Worm (Caenorhabditis elegans) whole organism, L1 larva: Measurements from ENCODE around the gene lgc-25.
A peak's percentile ranks its signal among the peaks of the same experiment; 100 is the strongest.

Experiments used
- C16A3.4 ChIP-seq: fragments of 150-350 bp; optimal IDR thresholded peaks from 2 replicates; lab custom pipeline; 2014; ENCODE audit warnings: missing biosample characterization, missing genetic modification characterization
- C34B4.2 ChIP-seq: sonication (generic microtip); optimal IDR thresholded peaks from 2 replicates; lab custom pipeline; 2017; ENCODE audit warnings: mild to moderate bottlenecking, missing genetic modification characterization, missing compliant biosample characterization
- F16B12.6 ChIP-seq: fragments of 150-350 bp; optimal IDR thresholded peaks from 2 replicates; lab custom pipeline; 2014; ENCODE audit warnings: missing biosample characterization, missing genetic modification characterization
- aha-1 ChIP-seq: fragments of 150-350 bp; optimal IDR thresholded peaks from 2 replicates; lab custom pipeline; 2014; ENCODE audit warnings: missing biosample characterization, missing genetic modification characterization
- ama-1 ChIP-seq: fragments of 150-350 bp; optimal IDR thresholded peaks from 2 replicates; lab custom pipeline; 2014
- ceh-63 ChIP-seq: fragments of 200-800 bp; sonication (Bioruptor generic); optimal IDR thresholded peaks from 2 replicates; lab custom pipeline; 2018; ENCODE audit warnings: mild to moderate bottlenecking, missing genetic modification characterization, missing compliant biosample characterization
- ceh-82 ChIP-seq, 3 experiments: fragments of 150-350 bp in 1 of 3; sonication (generic microtip) in 2 of 3; optimal IDR thresholded peaks; 2 replicates each; lab custom pipeline; 2014 to 2017; ENCODE audit warnings: missing biosample characterization in 3 of 3, missing genetic modification characterization in 3 of 3
- ces-1 ChIP-seq: fragments of 150-350 bp; optimal IDR thresholded peaks from 2 replicates; lab custom pipeline; 2014; ENCODE audit warnings: missing biosample characterization, missing genetic modification reagents, missing genetic modification characterization
- efl-1 ChIP-seq, 4 experiments: fragments of 150-350 bp; optimal IDR thresholded peaks in 3 of 4; peaks in 1 of 4; 1 replicate in 1 of 4; 2 replicates in 3 of 4; lab custom pipeline; 2014; ENCODE audit warnings: missing biosample characterization in 2 of 4, missing genetic modification characterization in 2 of 4, missing genetic modification reagents in 2 of 4
- efl-3 ChIP-seq: fragments of 200-800 bp; sonication (Bioruptor generic); optimal IDR thresholded peaks from 2 replicates; lab custom pipeline; 2018; ENCODE audit warnings: mild to moderate bottlenecking, missing genetic modification characterization, missing compliant biosample characterization
- egl-13 ChIP-seq: sonication (generic microtip); optimal IDR thresholded peaks from 2 replicates; lab custom pipeline; 2016; ENCODE audit warnings: missing genotype, missing genetic modification reagents, missing genetic modification characterization, missing compliant biosample characterization
- elt-3 ChIP-seq, 6 experiments: fragments of 150-350 bp in 1 of 6; sonication (generic microtip); optimal IDR thresholded peaks; 2 replicates each; lab custom pipeline; 2017 to 2018; ENCODE audit warnings: missing biosample characterization in 6 of 6, missing genetic modification characterization in 6 of 6, inconsistent platforms in 1 of 6
- fkh-10 ChIP-seq: sonication (generic microtip); optimal IDR thresholded peaks from 2 replicates; lab custom pipeline; 2017; ENCODE audit warnings: missing biosample characterization, missing genetic modification reagents, missing genetic modification characterization
- fkh-4 ChIP-seq: sonication (generic microtip); optimal IDR thresholded peaks from 2 replicates; lab custom pipeline; 2016; ENCODE audit warnings: missing compliant biosample characterization, missing genetic modification characterization, borderline replicate concordance
- fkh-8 ChIP-seq: sonication (generic microtip); optimal IDR thresholded peaks from 2 replicates; lab custom pipeline; 2016; ENCODE audit warnings: mild to moderate bottlenecking, missing genetic modification characterization, missing compliant biosample characterization
- fos-1 ChIP-seq: fragments of 150-350 bp; optimal IDR thresholded peaks from 2 replicates; lab custom pipeline; 2014; ENCODE audit warnings: missing biosample characterization, missing genetic modification characterization
- jun-1 ChIP-seq: fragments of 150-350 bp; optimal IDR thresholded peaks from 2 replicates; lab custom pipeline; 2014; ENCODE audit warnings: missing biosample characterization, missing genetic modification reagents, missing genetic modification characterization
- lin-14 ChIP-seq: fragments of 200-800 bp; sonication (Bioruptor generic); optimal IDR thresholded peaks from 2 replicates; lab custom pipeline; 2018; ENCODE audit warnings: mild to moderate bottlenecking, missing genetic modification characterization, moderate library complexity, missing compliant biosample characterization
- lin-15B ChIP-seq: fragments of 150-350 bp; sonication (generic microtip); optimal IDR thresholded peaks from 3 replicates; lab custom pipeline; 2014; ENCODE audit warnings: missing biosample characterization, missing genetic modification characterization
- lin-39 ChIP-seq: fragments of 150-350 bp; optimal IDR thresholded peaks from 2 replicates; lab custom pipeline; 2014; ENCODE audit warnings: missing biosample characterization, missing genetic modification reagents, missing genetic modification characterization
- lir-3 ChIP-seq: sonication (generic microtip); optimal IDR thresholded peaks from 2 replicates; lab custom pipeline; 2016; ENCODE audit warnings: mild to moderate bottlenecking, missing genetic modification characterization, moderate library complexity, missing compliant biosample characterization; ENCODE audit not compliant: poor library complexity
- lsy-2 ChIP-seq, 2 experiments: fragments of 150-350 bp; optimal IDR thresholded peaks; 2 replicates each; lab custom pipeline; 2014; ENCODE audit warnings: missing biosample characterization in 2 of 2, missing genetic modification characterization in 2 of 2
- nhr-11 ChIP-seq: fragments of 150-350 bp; optimal IDR thresholded peaks from 2 replicates; lab custom pipeline; 2014; ENCODE audit warnings: missing biosample characterization, missing genetic modification characterization
- nhr-20 ChIP-seq: sonication (generic microtip); optimal IDR thresholded peaks from 2 replicates; lab custom pipeline; 2016; ENCODE audit warnings: mild to moderate bottlenecking, missing genetic modification characterization, missing compliant biosample characterization
- nhr-71 ChIP-seq: sonication (generic microtip); optimal IDR thresholded peaks from 2 replicates; lab custom pipeline; 2016; ENCODE audit warnings: mild to moderate bottlenecking, missing genetic modification characterization, moderate library complexity, missing compliant biosample characterization
- nhr-90 ChIP-seq: sonication (generic microtip); optimal IDR thresholded peaks from 2 replicates; lab custom pipeline; 2016; ENCODE audit warnings: mild to moderate bottlenecking, missing genetic modification characterization, missing compliant biosample characterization; ENCODE audit not compliant: poor library complexity
- pqm-1 ChIP-seq: sonication (generic microtip); optimal IDR thresholded peaks from 3 replicates; lab custom pipeline; 2017; ENCODE audit warnings: missing biosample characterization, missing genetic modification characterization
- skn-1 ChIP-seq: fragments of 150-350 bp; optimal IDR thresholded peaks from 2 replicates; lab custom pipeline; 2014; ENCODE audit warnings: missing biosample characterization, missing genetic modification characterization
- swsn-7 ChIP-seq: sonication (generic microtip); optimal IDR thresholded peaks from 2 replicates; lab custom pipeline; 2016; ENCODE audit warnings: missing genetic modification characterization, missing compliant biosample characterization
- tbx-2 ChIP-seq: sonication (generic microtip); optimal IDR thresholded peaks from 2 replicates; lab custom pipeline; 2016; ENCODE audit warnings: missing genetic modification characterization, missing compliant biosample characterization
- ztf-11 ChIP-seq, 2 experiments: sonication (generic microtip); optimal IDR thresholded peaks; 2 replicates each; lab custom pipeline; 2016 to 2017; ENCODE audit warnings: missing genetic modification characterization in 2 of 2, missing biosample characterization in 1 of 2, missing compliant biosample characterization in 1 of 2
- ztf-4 ChIP-seq: fragments of 150-350 bp; optimal IDR thresholded peaks from 2 replicates; lab custom pipeline; 2014; ENCODE audit warnings: missing biosample characterization, missing genetic modification characterization

Gene lgc-25

ce11 chrX:14169569-14170031, 8.1 kb upstream of the lgc-25 start, which contains the start of gene sym-4 (continued):
- TF ChIP-seq tbx-2 (tag; lab: Kevin White, UChicago) (peak; percentile 90), lin-39 (no peak), ces-1 (GFP tag; lab: Kevin White, UChicago) (no peak), fkh-8 (tag; lab: Kevin White, UChicago) (peak; percentile 86), C16A3.4 (tag; lab: Kevin White, UChicago) (peak; percentile 93), lsy-2 (tag; optimal IDR thresholded peaks at IDR 0.05; lab: Kevin White, UChicago) (peak; percentile 79 to 89), swsn-7 (tag; lab: Kevin White, UChicago) (peak; percentile 90), ztf-11 (tag; optimal IDR thresholded peaks at IDR 0.05; lab: Kevin White, UChicago) (peak in 1 of 2 experiments; percentile 58), fos-1 (peak; percentile 87), jun-1 (tag; lab: Kevin White, UChicago) (peak; percentile 94), aha-1 (no peak), skn-1 (tag; lab: Kevin White, UChicago) (peak; percentile 82), efl-1 (optimal IDR thresholded peaks at IDR 0.05; lab: Kevin White, UChicago) (peak; percentile 80 to 92), efl-1 (GFP tag; optimal IDR thresholded peaks at IDR 0.05 in 1 of 2; lab: Kevin White, UChicago) (peak; percentile 63 to 96), nhr-11 (tag; lab: Kevin White, UChicago) (peak; percentile 51)

ce11 chrX:14165156-14165555, 3.6 kb upstream of the lgc-25 start:
- TF ChIP-seq efl-1 (optimal IDR thresholded peaks at IDR 0.05; lab: Kevin White, UChicago) (no peak), efl-1 (GFP tag; optimal IDR thresholded peaks at IDR 0.05 in 1 of 2; lab: Kevin White, UChicago) (peak in 1 of 2 experiments; percentile 84), ztf-11 (tag; optimal IDR thresholded peaks at IDR 0.05; lab: Kevin White, UChicago) (no peak), efl-3 (GFP tag; lab: Kevin White, UChicago) (no peak), lin-15B (tag; lab: Kevin White, UChicago) (no peak)

ce11 chrX:14164234-14164633, 2.7 kb upstream of the lgc-25 start, which contains the start of gene vha-20:
Gene vha-20 (minus strand): TSS chrX:14164506.
- TF ChIP-seq nhr-90 (peak; percentile 5), ama-1 (lab: Kevin White, UChicago) (no peak), nhr-71 (peak; percentile 8)
- TF ChIP-seq, all 84 proteins: peak for 2

- TF ChIP-seq pqm-1 (tag; lab: Kevin White, UChicago): no peak
- no peak for TF ChIP-seq lir-3 (tag; lab: Kevin White, UChicago)
- TF ChIP-seq fkh-4 (tag; lab: Kevin White, UChicago): no peak
- no peak for TF ChIP-seq ztf-4 (tag; lab: Kevin White, UChicago)
- no peak for TF ChIP-seq egl-13 (tag; lab: Kevin White, UChicago)
- no peak for TF ChIP-seq elt-3 (tag; optimal IDR thresholded peaks at IDR 0.05; lab: Kevin White, UChicago)
- TF ChIP-seq nhr-20 (tag; lab: Kevin White, UChicago): no peak
- TF ChIP-seq ama-1 (lab: Kevin White, UChicago): no peak
- TF ChIP-seq ceh-63 (GFP tag; lab: Kevin White, UChicago): no peak
- no peak for TF ChIP-seq F16B12.6 (tag; lab: Kevin White, UChicago)
- no peak for TF ChIP-seq ceh-82 (tag; optimal IDR thresholded peaks at IDR 0.05; lab: Kevin White, UChicago)
- TF ChIP-seq fkh-10 (GFP tag; lab: Kevin White, UChicago): no peak
- no peak for TF ChIP-seq C34B4.2
- no peak for TF ChIP-seq C16A3.4 (tag; lab: Kevin White, UChicago)
- no peak for TF ChIP-seq lin-14 (GFP tag; lab: Kevin White, UChicago)
Measured at ce11 chrX:14156913-14157312, 4.6 kb downstream of the lgc-25 start, which contains the start of gene ceh-90. Gene ceh-90 (minus strand): TSS chrX:14157013.

ce11 chrX:14152644-14153043, 8.9 kb downstream of the lgc-25 start:
- no peak for TF ChIP-seq aha-1
- TF ChIP-seq ztf-11 (tag; optimal IDR thresholded peaks at IDR 0.05; lab: Kevin White, UChicago): no peak
